Worm (Caenorhabditis elegans) whole organism, L4 larva: ENCODE results near the gene D1054.3.
A peak's percentile ranks its signal among the peaks of the same experiment; 100 is the strongest.

Experiments used
- D1046.2 ChIP-seq: fragments of 200-800 bp; sonication (Bioruptor generic); IDR thresholded peaks from 2 replicates; pipeline ENCODE4 v1.3.6; 2022; ENCODE audit warnings: missing genetic modification characterization, missing compliant biosample characterization
- F37D6.2 ChIP-seq: sonication (generic microtip); optimal IDR thresholded peaks from 2 replicates; lab custom pipeline; 2016; ENCODE audit warnings: mild to moderate bottlenecking, missing genetic modification characterization, missing compliant biosample characterization
- F49E8.2 ChIP-seq: sonication (generic microtip); optimal IDR thresholded peaks from 2 replicates; lab custom pipeline; 2016; ENCODE audit warnings: missing compliant biosample characterization, mild to moderate bottlenecking, missing genetic modification characterization, borderline replicate concordance
- T20F7.1 ChIP-seq: fragments of 200-800 bp; sonication (Bioruptor generic); optimal IDR thresholded peaks from 2 replicates; lab custom pipeline; 2018; ENCODE audit warnings: mild to moderate bottlenecking, missing genetic modification characterization, missing compliant biosample characterization
- ZK337.2 ChIP-seq: fragments of 200-800 bp; sonication (Bioruptor generic); IDR thresholded peaks from 2 replicates; pipeline ENCODE4 v1.3.6; 2022; ENCODE audit warnings: missing genetic modification reagents, missing genetic modification characterization, missing compliant biosample characterization
- ZK546.5 ChIP-seq, 2 experiments: sonication (generic microtip); optimal IDR thresholded peaks; 2 replicates each; lab custom pipeline; 2017; ENCODE audit warnings: missing biosample characterization in 2 of 2, missing genetic modification characterization in 2 of 2
- aha-1 ChIP-seq: fragments of 150-350 bp; peaks from one replicate; lab custom pipeline; 2014; ENCODE audit warnings: missing biosample characterization, missing genetic modification characterization
- ama-1 ChIP-seq: fragments of 150-350 bp; optimal IDR thresholded peaks from 2 replicates; lab custom pipeline; 2014; ENCODE audit warnings: inconsistent platforms, mixed read lengths
- arid-1 ChIP-seq: fragments of 200-800 bp; sonication (Bioruptor generic); conservative IDR thresholded peaks from 2 replicates; pipeline ENCODE4 v1.3.6; 2022; ENCODE audit warnings: missing genetic modification reagents, missing genetic modification characterization, missing compliant biosample characterization
- attf-4 ChIP-seq: sonication (generic microtip); optimal IDR thresholded peaks from 3 replicates; lab custom pipeline; 2017; ENCODE audit warnings: missing biosample characterization, missing genetic modification characterization
- ceh-44 ChIP-seq: fragments of 200-800 bp; sonication (Bioruptor generic); IDR thresholded peaks from 2 replicates; pipeline ENCODE4 v1.3.6; 2022; ENCODE audit warnings: missing genetic modification reagents, missing genetic modification characterization, missing compliant biosample characterization
- ceh-62 ChIP-seq: sonication (generic microtip); optimal IDR thresholded peaks from 2 replicates; lab custom pipeline; 2017; ENCODE audit warnings: missing biosample characterization, missing genetic modification characterization
- ceh-82 ChIP-seq: sonication (generic microtip); optimal IDR thresholded peaks from 2 replicates; lab custom pipeline; 2017; ENCODE audit warnings: missing biosample characterization, missing genetic modification characterization
- dmd-6 ChIP-seq: fragments of 200-800 bp; sonication (Bioruptor generic); IDR thresholded peaks from 2 replicates; pipeline ENCODE4 v1.3.6; 2022; ENCODE audit warnings: missing genetic modification reagents, missing genetic modification characterization, missing compliant biosample characterization
- dmd-9 ChIP-seq: fragments of 200-800 bp; sonication (Bioruptor generic); IDR thresholded peaks from 2 replicates; pipeline ENCODE4 v1.3.6; 2022; ENCODE audit warnings: missing genetic modification reagents, missing genetic modification characterization, missing compliant biosample characterization
- dpl-1 ChIP-seq: fragments of 150-350 bp; optimal IDR thresholded peaks from 2 replicates; lab custom pipeline; 2014; ENCODE audit warnings: missing biosample characterization, missing genetic modification reagents, missing genetic modification characterization
- duxl-1 ChIP-seq: sonication (generic microtip); optimal IDR thresholded peaks from 2 replicates; lab custom pipeline; 2016; ENCODE audit warnings: mild to moderate bottlenecking, missing genetic modification characterization, moderate library complexity, missing compliant biosample characterization; ENCODE audit not compliant: poor library complexity
- dve-1 ChIP-seq: sonication (generic microtip); optimal IDR thresholded peaks from 2 replicates; lab custom pipeline; 2017; ENCODE audit warnings: antibody characterized with exemption, mild to moderate bottlenecking, missing genetic modification characterization, missing compliant biosample characterization; ENCODE audit not compliant: insufficient read depth
- hlh-11 ChIP-seq: fragments of 200-800 bp; sonication (Bioruptor generic); optimal IDR thresholded peaks from 2 replicates; lab custom pipeline; 2018; ENCODE audit warnings: mild to moderate bottlenecking, missing genetic modification characterization, missing compliant biosample characterization
- hlh-30 ChIP-seq: sonication (generic microtip); optimal IDR thresholded peaks from 2 replicates; lab custom pipeline; 2017; ENCODE audit warnings: antibody characterized with exemption, mild to moderate bottlenecking, missing genetic modification characterization, missing compliant biosample characterization; ENCODE audit not compliant: insufficient read depth
- lim-7 ChIP-seq: fragments of 200-800 bp; sonication (Bioruptor generic); IDR thresholded peaks from 2 replicates; pipeline ENCODE4 v1.3.6; 2022; ENCODE audit warnings: missing genetic modification characterization, missing compliant biosample characterization
- lin-1 ChIP-seq: fragments of 200-800 bp; sonication (Bioruptor generic); IDR thresholded peaks from 2 replicates; pipeline ENCODE4 v1.3.6; 2022; ENCODE audit warnings: missing genetic modification reagents, missing genetic modification characterization, missing compliant biosample characterization
- lin-15B ChIP-seq: fragments of 150-350 bp; sonication (generic microtip); optimal IDR thresholded peaks from 3 replicates; lab custom pipeline; 2014; ENCODE audit warnings: missing biosample characterization, missing genetic modification characterization
- lin-39 ChIP-seq: fragments of 150-350 bp; optimal IDR thresholded peaks from 2 replicates; lab custom pipeline; 2014; ENCODE audit warnings: missing biosample characterization, missing genetic modification reagents, missing genetic modification characterization
- lsy-2 ChIP-seq, 2 experiments: fragments of 150-350 bp in 1 of 2; sonication (generic microtip) in 1 of 2; optimal IDR thresholded peaks; 2 replicates each; lab custom pipeline; 2014 to 2017; ENCODE audit warnings: missing biosample characterization in 2 of 2, missing genetic modification characterization in 2 of 2
- mdl-1 ChIP-seq, 2 experiments: fragments of 150-350 bp in 1 of 2; sonication (generic microtip) in 1 of 2; optimal IDR thresholded peaks; 2 replicates each; lab custom pipeline; 2014 to 2017; ENCODE audit warnings: missing biosample characterization in 2 of 2, missing genetic modification characterization in 2 of 2
- mes-2 ChIP-seq: sonication (generic microtip); optimal IDR thresholded peaks from 2 replicates; lab custom pipeline; 2016; ENCODE audit warnings: missing genotype, mild to moderate bottlenecking, missing genetic modification characterization, missing compliant biosample characterization; ENCODE audit not compliant: poor library complexity, severe bottlenecking
- mxl-3 ChIP-seq: fragments of 200-800 bp; sonication (Bioruptor generic); optimal IDR thresholded peaks from 2 replicates; lab custom pipeline; 2018; ENCODE audit warnings: mild to moderate bottlenecking, missing genetic modification characterization, missing compliant biosample characterization
- nhr-25 ChIP-seq: sonication (generic microtip); optimal IDR thresholded peaks from 2 replicates; lab custom pipeline; 2017; ENCODE audit warnings: missing genetic modification characterization, mild to moderate bottlenecking, missing compliant biosample characterization, antibody characterized with exemption, moderate library complexity, borderline replicate concordance; ENCODE audit not compliant: insufficient read depth
- nhr-28 ChIP-seq: fragments of 150-350 bp; optimal IDR thresholded peaks from 2 replicates; lab custom pipeline; 2014; ENCODE audit warnings: missing biosample characterization, missing genetic modification characterization
- nhr-6 ChIP-seq: fragments of 150-350 bp; optimal IDR thresholded peaks from 2 replicates; lab custom pipeline; 2014; ENCODE audit warnings: missing biosample characterization, missing genetic modification characterization
- nhr-76 ChIP-seq: fragments of 150-350 bp; optimal IDR thresholded peaks from 2 replicates; lab custom pipeline; 2014; ENCODE audit warnings: missing biosample characterization, missing genetic modification characterization
- pha-4 ChIP-seq, 2 experiments: fragments of 150-350 bp in 1 of 2; fragments of 200-800 bp in 1 of 2; sonication (Bioruptor generic) in 1 of 2; IDR thresholded peaks in 1 of 2; optimal IDR thresholded peaks in 1 of 2; 2 replicates each; pipeline versions ENCODE4 v1.3.6 to Lab custom; 2014 to 2022; ENCODE audit warnings: missing genetic modification characterization in 2 of 2, missing genetic modification reagents in 2 of 2, missing biosample characterization in 1 of 2, missing compliant biosample characterization in 1 of 2
- pqm-1 ChIP-seq: sonication (generic microtip); optimal IDR thresholded peaks from 2 replicates; lab custom pipeline; 2017; ENCODE audit warnings: missing biosample characterization, missing genetic modification characterization
- rbr-2 ChIP-seq: sonication (generic microtip); optimal IDR thresholded peaks from 2 replicates; lab custom pipeline; 2016; ENCODE audit warnings: missing genotype, missing genetic modification characterization, missing compliant biosample characterization
- snpc-4 ChIP-seq: fragments of 150-350 bp; optimal IDR thresholded peaks from 2 replicates; lab custom pipeline; 2014; ENCODE audit warnings: missing biosample characterization, missing genetic modification characterization
- spr-1 ChIP-seq: sonication (generic microtip); optimal IDR thresholded peaks from 2 replicates; lab custom pipeline; 2016; ENCODE audit warnings: mild to moderate bottlenecking, missing genetic modification characterization, missing compliant biosample characterization
- spr-3 ChIP-seq: fragments of 200-800 bp; sonication (Bioruptor generic); optimal IDR thresholded peaks from 2 replicates; lab custom pipeline; 2018; ENCODE audit warnings: mild to moderate bottlenecking, missing genetic modification characterization, missing compliant biosample characterization
- tag-97 ChIP-seq: fragments of 200-800 bp; sonication (Bioruptor generic); IDR thresholded peaks from 2 replicates; pipeline ENCODE4 v1.3.6; 2022; ENCODE audit warnings: missing genetic modification characterization, missing compliant biosample characterization
- unc-130 ChIP-seq: sonication (generic microtip); optimal IDR thresholded peaks from 2 replicates; lab custom pipeline; 2016; ENCODE audit warnings: missing genetic modification reagents, missing genetic modification characterization, missing compliant biosample characterization
- unc-39 ChIP-seq: sonication (generic microtip); optimal IDR thresholded peaks from 2 replicates; lab custom pipeline; 2017; ENCODE audit warnings: missing biosample characterization, missing genetic modification characterization
- zfp-2 ChIP-seq: sonication (generic microtip); optimal IDR thresholded peaks from 2 replicates; lab custom pipeline; 2016; ENCODE audit warnings: mild to moderate bottlenecking, missing genetic modification characterization, missing compliant biosample characterization
- zfp-3 ChIP-seq: fragments of 200-800 bp; sonication (Bioruptor generic); conservative IDR thresholded peaks from 2 replicates; pipeline ENCODE4 v1.3.6; 2022; ENCODE audit warnings: missing genetic modification reagents, missing genetic modification characterization, missing compliant biosample characterization
- zip-2 ChIP-seq: fragments of 150-350 bp; optimal IDR thresholded peaks from 2 replicates; lab custom pipeline; 2014; ENCODE audit warnings: missing biosample characterization, missing genetic modification characterization
- ztf-7 ChIP-seq: fragments of 150-350 bp; optimal IDR thresholded peaks from 2 replicates; lab custom pipeline; 2014; ENCODE audit warnings: missing biosample characterization, missing genetic modification characterization

The D1054.3 gene

DNA sequence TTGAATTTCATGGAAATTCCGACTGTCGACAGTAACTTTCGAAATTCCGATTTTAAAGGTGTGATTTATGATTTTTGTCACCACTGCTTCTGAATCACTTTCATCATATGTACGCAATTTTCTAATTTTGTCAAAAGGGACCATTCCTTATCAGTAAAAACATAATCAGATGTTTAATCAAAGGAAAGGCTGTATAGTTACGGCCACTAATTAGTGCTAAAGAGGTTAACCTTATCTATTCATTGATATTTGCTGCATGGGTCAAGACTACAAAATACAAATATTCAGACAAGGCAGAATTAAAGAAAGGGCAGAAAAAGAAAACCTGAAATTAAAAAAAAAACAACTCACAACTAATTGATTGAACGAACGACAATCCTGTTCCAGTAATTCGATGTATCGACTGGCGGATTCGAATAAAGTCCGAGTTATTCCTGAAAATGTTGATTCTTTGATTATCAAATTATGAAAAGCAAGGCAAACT is 39.2 kb upstream of the D1054.3 start, which contains the start of gene T28B11.1:
TSS of gene T28B11.1 (minus strand) at position 434 of the 484 bp plus-strand sequence.
- TF ChIP-seq ceh-44 (GFP tag; lab: Robert Waterston, UW) (no peak), lsy-2 (tag; optimal IDR thresholded peaks at IDR 0.05; lab: Kevin White, UChicago) (no peak), nhr-6 (tag; lab: Kevin White, UChicago) (no peak), tag-97 (no peak), lin-1 (GFP tag; lab: Robert Waterston, UW) (no peak), spr-3 (GFP tag; lab: Kevin White, UChicago) (no peak), ZK546.5 (tag; optimal IDR thresholded peaks at IDR 0.05; lab: Kevin White, UChicago) (no peak), ztf-7 (tag; lab: Kevin White, UChicago) (peak; percentile 27), arid-1 (no peak), dmd-6 (no peak), F37D6.2 (tag; lab: Kevin White, UChicago) (no peak), nhr-28 (tag; lab: Kevin White, UChicago) (peak; percentile 58), hlh-30 (tag; lab: Kevin White, UChicago) (no peak), lin-15B (tag; lab: Kevin White, UChicago) (no peak), dve-1 (tag; lab: Kevin White, UChicago) (peak; percentile 48), attf-4 (no peak), zip-2 (tag; lab: Kevin White, UChicago) (no peak), ZK337.2 (GFP tag; lab: Robert Waterston, UW) (no peak), D1046.2 (GFP tag; lab: Robert Waterston, UW) (no peak), pqm-1 (tag; lab: Kevin White, UChicago) (peak; percentile 61), snpc-4 (no peak), F49E8.2 (tag; lab: Kevin White, UChicago) (no peak), lin-39 (no peak), nhr-25 (tag; lab: Kevin White, UChicago) (no peak), zfp-3 (GFP tag; lab: Robert Waterston, UW) (no peak)

DNA sequence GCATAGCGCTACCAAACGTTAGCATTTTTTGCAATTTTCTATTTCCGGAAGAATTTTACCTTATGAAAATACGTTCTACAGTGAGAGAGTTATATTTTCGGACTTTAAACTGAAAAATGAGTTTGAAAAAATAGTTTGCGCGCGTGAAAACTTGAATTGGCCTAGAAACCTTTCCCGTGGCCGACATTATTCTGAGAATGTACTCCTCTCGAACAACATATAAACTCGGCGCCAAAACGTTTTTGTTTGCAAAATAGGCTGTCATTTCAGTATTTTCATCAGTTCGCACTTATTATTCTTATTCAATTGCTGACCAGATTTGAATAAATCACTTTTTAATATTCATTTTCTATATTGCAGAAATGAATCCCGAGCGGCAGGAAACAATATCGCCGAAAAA is 34.5 kb upstream of the D1054.3 start, which contains the start of the genes mre-11 and wdr-5.3:
TSS of gene mre-11 (minus strand) at position 113 of the 400 bp plus-strand sequence.
TSS of gene wdr-5.3 (plus strand) at position 361 of the 400 bp plus-strand sequence.
- TF ChIP-seq rbr-2 (peak; percentile 7), dmd-9 (GFP tag; lab: Robert Waterston, UW) (0 out of 2 replicates have a peak, but pooled peaks have one; percentile 26), duxl-1 (tag; lab: Kevin White, UChicago) (peak; percentile 18), hlh-11 (tag; lab: Kevin White, UChicago) (peak; percentile 42), zfp-2 (no peak), aha-1 (tag; lab: Kevin White, UChicago) (peak; percentile 52), lim-7 (GFP tag; lab: Robert Waterston, UW) (no peak), ama-1 (lab: Kevin White, UChicago) (no peak), ZK337.2 (GFP tag; lab: Robert Waterston, UW) (peak; percentile 74), nhr-6 (tag; lab: Kevin White, UChicago) (peak; percentile 65), nhr-76 (tag; lab: Kevin White, UChicago) (no peak), dpl-1 (GFP tag; lab: Kevin White, UChicago) (peak; percentile 94), T20F7.1 (GFP tag; lab: Kevin White, UChicago) (peak; percentile 28), nhr-25 (tag; lab: Kevin White, UChicago) (no peak), nhr-28 (tag; lab: Kevin White, UChicago) (peak; percentile 18), ceh-82 (tag; lab: Kevin White, UChicago) (no peak), mxl-3 (GFP tag; lab: Kevin White, UChicago) (peak; percentile 4), unc-39 (tag; lab: Kevin White, UChicago) (no peak), spr-3 (GFP tag; lab: Kevin White, UChicago) (no peak), spr-1 (tag; lab: Kevin White, UChicago) (no peak), mes-2 (tag; lab: Kevin White, UChicago) (peak; percentile 98), mdl-1 (tag; optimal IDR thresholded peaks at IDR 0.05; lab: Kevin White, UChicago) (peak in 1 of 2 experiments; percentile 6), unc-130 (GFP tag; lab: Kevin White, UChicago) (peak; percentile 59), ceh-62 (tag; lab: Kevin White, UChicago) (no peak), pha-4 (GFP tag; IDR thresholded peaks at IDR 0.05; lab: Robert Waterston, UW) (no peak), pha-4 (tag; optimal IDR thresholded peaks at IDR 0.05; lab: Kevin White, UChicago) (no peak)
